Fruit fly (Drosophila melanogaster): ENCODE data around the gene Act88F.
A peak's percentile ranks its signal among the peaks of the same experiment; 100 is the strongest.

The Act88F gene

dm6 chr3R:15472753-15473212 lies 33.0 kb downstream of the Act88F start (continued):
- TF ChIP-seq CG8388 (GFP tag; optimal IDR thresholded peaks at IDR 0.05) (no peak), Dip3 (GFP tag; optimal IDR thresholded peaks at IDR 0.05) (peak; percentile 76), lab (GFP tag; optimal IDR thresholded peaks at IDR 0.05) (peak; percentile 63), CG9876 (GFP tag; optimal IDR thresholded peaks at IDR 0.05) (peak; percentile 34), Mrtf (GFP tag; IDR thresholded peaks at IDR 0.05) (0 out of 3 replicates have a peak, but pooled peaks have one; percentile 45), CG13287 (GFP tag; IDR thresholded peaks at IDR 0.05; ENCODE audit: partially characterized antibody) (no peak), sqz (GFP tag; optimal IDR thresholded peaks at IDR 0.05) (peak; percentile 6), CG13624 (GFP tag; optimal IDR thresholded peaks at IDR 0.05) (peak; percentile 43), CG32772 (GFP tag; IDR thresholded peaks at IDR 0.05) (peak; percentile 61), Xrp1 (GFP tag; IDR thresholded peaks at IDR 0.05) (peak; percentile 35; the same call in 1 of the 2 replicates), slbo (GFP tag; IDR thresholded peaks at IDR 0.05) (peak; percentile 66), vvl (GFP tag; IDR thresholded peaks at IDR 0.05) (peak; percentile 7; the same call in 1 of the 2 replicates), Ptx1 (GFP tag; IDR thresholded peaks at IDR 0.05) (peak; percentile 50; the same call in 1 of the 2 replicates), Lhr (GFP tag; optimal IDR thresholded peaks at IDR 0.05) (no peak), CG11504 (tag; optimal IDR thresholded peaks at IDR 0.05) (peak; percentile 69), bowl (GFP tag; IDR thresholded peaks at IDR 0.05) (no peak), inv (GFP tag; IDR thresholded peaks at IDR 0.05; ENCODE audit: partially characterized antibody) (no peak), E2f2 (GFP tag; IDR thresholded peaks at IDR 0.05) (peak; percentile 11; the same call in 1 of the 2 replicates), Nf-YB (GFP tag; optimal IDR thresholded peaks at IDR 0.05) (no peak), seq (GFP tag; IDR thresholded peaks at IDR 0.05) (peak; percentile 44), en (GFP tag; optimal IDR thresholded peaks at IDR 0.05) (no peak), CG9609 (GFP tag; optimal IDR thresholded peaks at IDR 0.05) (peak; percentile 53), CG14014 (GFP tag; IDR thresholded peaks at IDR 0.05) (peak; percentile 45; the same call in 1 of the 2 replicates), CG12659 (GFP tag; optimal IDR thresholded peaks at IDR 0.05) (peak; percentile 32), CG15514 (GFP tag; optimal IDR thresholded peaks at IDR 0.05) (peak; percentile 21), Camta (GFP tag; optimal IDR thresholded peaks at IDR 0.05) (no peak), B-H2 (GFP tag; optimal IDR thresholded peaks at IDR 0.05) (no peak), crol (GFP tag; IDR thresholded peaks at IDR 0.05) (no peak), Fer3 (tag; optimal IDR thresholded peaks at IDR 0.05) (peak; percentile 48), CG11695 (GFP tag; IDR thresholded peaks at IDR 0.05) (0 out of 3 replicates have a peak, but pooled peaks have one; percentile 27), cad (GFP tag; optimal IDR thresholded peaks at IDR 0.05) (no peak), CG8765 (GFP tag; IDR thresholded peaks at IDR 0.05) (no peak), CG4282 (GFP tag; optimal IDR thresholded peaks at IDR 0.05) (peak; percentile 44), Rx (GFP tag; IDR thresholded peaks at IDR 0.05) (0 out of 2 replicates have a peak, but pooled peaks have one; percentile 21), Nf-YA (GFP tag; IDR thresholded peaks at IDR 0.05) (no peak), CG30403 (GFP tag; optimal IDR thresholded peaks at IDR 0.05) (peak; percentile 51), CG10147 (GFP tag; optimal IDR thresholded peaks at IDR 0.05) (peak; percentile 72), Sry-β (GFP tag; optimal IDR thresholded peaks at IDR 0.05) (no peak), CG3407 (GFP tag; optimal IDR thresholded peaks at IDR 0.05) (no peak), CG4707 (GFP tag; optimal IDR thresholded peaks at IDR 0.05) (no peak), Sin3A (optimal IDR thresholded peaks at IDR 0.05) (no peak), CG10543 (GFP tag; optimal IDR thresholded peaks at IDR 0.05) (peak; percentile 15), CG8924 (tag; optimal IDR thresholded peaks at IDR 0.05) (peak; percentile 50), CG16815 (GFP tag; optimal IDR thresholded peaks at IDR 0.05) (peak; percentile 9), CG10274 (GFP tag; optimal IDR thresholded peaks at IDR 0.05) (peak; percentile 19), NfI (GFP tag; optimal IDR thresholded peaks at IDR 0.05) (peak; percentile 32), trh (GFP tag; optimal IDR thresholded peaks at IDR 0.05) (no peak), dpn (GFP tag; optimal IDR thresholded peaks at IDR 0.05) (peak in 1 of 2 experiments; percentile 56), CG4360 (GFP tag; IDR thresholded peaks at IDR 0.05) (no peak), fd3F (GFP tag; optimal IDR thresholded peaks at IDR 0.05) (peak; percentile 65), Pdp1 (GFP tag; optimal IDR thresholded peaks at IDR 0.05) (peak in 1 of 2 experiments; percentile 46)

Data from whole organism, embryonic.